Fruit fly (Drosophila melanogaster) whole organism, embryonic: Measurements from ENCODE around the gene eys.

Source experiments
- C15 ChIP-seq: fragments of 200-800 bp; sonication (Bioruptor generic); IDR thresholded peaks from 3 replicates; pipeline ENCODE4 v1.3.6; 2022; ENCODE audit warnings: missing biosample characterization, missing genetic modification characterization
- CG10209 ChIP-seq: fragments of 200-800 bp; sonication (Bioruptor generic); optimal IDR thresholded peaks from 3 replicates; lab custom pipeline; 2017; ENCODE audit warnings: missing biosample characterization, mild to moderate bottlenecking, missing genetic modification characterization, missing genetic modification reagents
- CG7839 ChIP-seq: fragments of 200-800 bp; sonication (Bioruptor generic); optimal IDR thresholded peaks from 3 replicates; lab custom pipeline; 2018; ENCODE audit warnings: missing biosample characterization, mild to moderate bottlenecking, missing genetic modification characterization, moderate library complexity
- Fer3 ChIP-seq: fragments of 200-800 bp; sonication (Bioruptor generic); optimal IDR thresholded peaks from 2 replicates; lab custom pipeline; 2018; ENCODE audit warnings: missing biosample characterization, mild to moderate bottlenecking, missing genetic modification characterization, moderate library complexity
- Hr51 ChIP-seq, 2 experiments: fragments of 200-800 bp; sonication (Bioruptor generic); optimal IDR thresholded peaks; 2 replicates in 1 of 2; 3 replicates in 1 of 2; lab custom pipeline; 2016 to 2018; ENCODE audit warnings: missing biosample characterization in 2 of 2, missing genetic modification characterization in 2 of 2, mild to moderate bottlenecking in 1 of 2, moderate library complexity in 1 of 2
- cas ChIP-seq: fragments of 200-800 bp; sonication (Bioruptor generic); IDR thresholded peaks from 2 replicates; pipeline ENCODE4 v1.3.6; 2022; ENCODE audit warnings: missing biosample characterization, missing genetic modification characterization
- cato ChIP-seq: fragments of 200-800 bp; sonication (Bioruptor generic); optimal IDR thresholded peaks from 2 replicates; lab custom pipeline; 2016; ENCODE audit warnings: missing biosample characterization, missing genetic modification characterization, borderline replicate concordance
- gt ChIP-seq: fragments of 200-800 bp; sonication (Bioruptor generic); IDR thresholded peaks from 2 replicates; pipeline ENCODE4 v1.3.6; 2022; ENCODE audit warnings: missing biosample characterization, missing genetic modification characterization
- nom ChIP-seq: fragments of 200-800 bp; sonication (Bioruptor generic); optimal IDR thresholded peaks from 2 replicates; lab custom pipeline; 2017; ENCODE audit warnings: missing biosample characterization, missing genetic modification characterization, mild to moderate bottlenecking, moderate library complexity, missing genetic modification reagents

dm6 chr2L:2385692-2386091 lies 74.2 kb downstream of the eys start, which contains the start of gene CG3557:
- no peak for TF ChIP-seq CG7839
- TF ChIP-seq CG10209 (GFP tag; lab: Kevin White, UChicago) = no peak
- no peak for TF ChIP-seq cas (GFP tag; lab: Robert Waterston, UW)
- TF ChIP-seq C15 (GFP tag; lab: Robert Waterston, UW) = no peak
- TF ChIP-seq cato (GFP tag; lab: Kevin White, UChicago) = no peak
- no peak for TF ChIP-seq gt (GFP tag; lab: Robert Waterston, UW)
- no peak for TF ChIP-seq nom
- TF ChIP-seq Hr51 (GFP tag; optimal IDR thresholded peaks at IDR 0.05; lab: Kevin White, UChicago) = no peak
- no peak for TF ChIP-seq Fer3
